Worm (Caenorhabditis elegans) whole organism, L1 larva: ENCODE measurements around the gene F53F8.6.

ENCODE experiments used
- C16A3.4 ChIP-seq: fragments of 150-350 bp; optimal IDR thresholded peaks from 2 replicates; lab custom pipeline; 2014; ENCODE audit warnings: missing biosample characterization, missing genetic modification characterization
- F16B12.6 ChIP-seq: fragments of 150-350 bp; optimal IDR thresholded peaks from 2 replicates; lab custom pipeline; 2014; ENCODE audit warnings: missing biosample characterization, missing genetic modification characterization
- ama-1 ChIP-seq: fragments of 150-350 bp; optimal IDR thresholded peaks from 2 replicates; lab custom pipeline; 2014
- dpl-1 ChIP-seq, 3 experiments: fragments of 150-350 bp in 2 of 3; sonication (generic microtip) in 1 of 3; optimal IDR thresholded peaks; 2 replicates each; lab custom pipeline; 2014 to 2017; ENCODE audit warnings: missing biosample characterization in 3 of 3, missing genetic modification characterization in 3 of 3, missing genetic modification reagents in 3 of 3
- dsc-1 ChIP-seq: sonication (generic microtip); optimal IDR thresholded peaks from 2 replicates; lab custom pipeline; 2016; ENCODE audit warnings: mild to moderate bottlenecking, missing genetic modification characterization, missing compliant biosample characterization
- efl-1 ChIP-seq, 4 experiments: fragments of 150-350 bp; optimal IDR thresholded peaks in 3 of 4; peaks in 1 of 4; 1 replicate in 1 of 4; 2 replicates in 3 of 4; lab custom pipeline; 2014; ENCODE audit warnings: missing biosample characterization in 2 of 4, missing genetic modification characterization in 2 of 4, missing genetic modification reagents in 2 of 4
- efl-3 ChIP-seq: fragments of 200-800 bp; sonication (Bioruptor generic); optimal IDR thresholded peaks from 2 replicates; lab custom pipeline; 2018; ENCODE audit warnings: mild to moderate bottlenecking, missing genetic modification characterization, missing compliant biosample characterization
- egl-13 ChIP-seq: sonication (generic microtip); optimal IDR thresholded peaks from 2 replicates; lab custom pipeline; 2016; ENCODE audit warnings: missing genotype, missing genetic modification reagents, missing genetic modification characterization, missing compliant biosample characterization
- ets-5 ChIP-seq: fragments of 200-800 bp; sonication (Bioruptor generic); IDR thresholded peaks from 2 replicates; pipeline ENCODE4 v1.3.6; 2022; ENCODE audit warnings: missing genetic modification characterization, missing compliant biosample characterization
- fkh-4 ChIP-seq: sonication (generic microtip); optimal IDR thresholded peaks from 2 replicates; lab custom pipeline; 2016; ENCODE audit warnings: missing compliant biosample characterization, missing genetic modification characterization, borderline replicate concordance
- fkh-8 ChIP-seq: sonication (generic microtip); optimal IDR thresholded peaks from 2 replicates; lab custom pipeline; 2016; ENCODE audit warnings: mild to moderate bottlenecking, missing genetic modification characterization, missing compliant biosample characterization
- fos-1 ChIP-seq: fragments of 150-350 bp; optimal IDR thresholded peaks from 2 replicates; lab custom pipeline; 2014; ENCODE audit warnings: missing biosample characterization, missing genetic modification characterization
- hpl-2 ChIP-seq: fragments of 150-350 bp; optimal IDR thresholded peaks from 2 replicates; lab custom pipeline; 2014; ENCODE audit warnings: missing biosample characterization, missing genetic modification reagents, missing genetic modification characterization
- irx-1 ChIP-seq: sonication (generic microtip); optimal IDR thresholded peaks from 2 replicates; lab custom pipeline; 2016; ENCODE audit warnings: missing genetic modification characterization, missing compliant biosample characterization
- isw-1 ChIP-seq: fragments of 200-800 bp; sonication (Bioruptor generic); IDR thresholded peaks from 2 replicates; pipeline ENCODE4 v1.3.6; 2022; ENCODE audit warnings: missing genetic modification characterization, missing compliant biosample characterization
- lin-13 ChIP-seq: fragments of 150-350 bp; optimal IDR thresholded peaks from 2 replicates; lab custom pipeline; 2014; ENCODE audit warnings: missing biosample characterization, missing genetic modification reagents, missing genetic modification characterization
- lin-39 ChIP-seq: fragments of 150-350 bp; optimal IDR thresholded peaks from 2 replicates; lab custom pipeline; 2014; ENCODE audit warnings: missing biosample characterization, missing genetic modification reagents, missing genetic modification characterization
- lsy-2 ChIP-seq, 2 experiments: fragments of 150-350 bp; optimal IDR thresholded peaks; 2 replicates each; lab custom pipeline; 2014; ENCODE audit warnings: missing biosample characterization in 2 of 2, missing genetic modification characterization in 2 of 2
- mdl-1 ChIP-seq, 2 experiments: fragments of 150-350 bp; optimal IDR thresholded peaks; 2 replicates each; lab custom pipeline; 2014 to 2017; ENCODE audit warnings: missing biosample characterization in 2 of 2, missing genetic modification characterization in 2 of 2, inconsistent platforms in 1 of 2
- mep-1 ChIP-seq: fragments of 150-350 bp; optimal IDR thresholded peaks from 2 replicates; lab custom pipeline; 2014; ENCODE audit warnings: missing biosample characterization, missing genetic modification characterization
- nhr-237 ChIP-seq: fragments of 150-350 bp; optimal IDR thresholded peaks from 2 replicates; lab custom pipeline; 2014; ENCODE audit warnings: missing biosample characterization, missing genetic modification characterization
- nhr-71 ChIP-seq: sonication (generic microtip); optimal IDR thresholded peaks from 2 replicates; lab custom pipeline; 2016; ENCODE audit warnings: mild to moderate bottlenecking, missing genetic modification characterization, moderate library complexity, missing compliant biosample characterization
- nhr-77 ChIP-seq: fragments of 150-350 bp; optimal IDR thresholded peaks from 2 replicates; lab custom pipeline; 2014; ENCODE audit warnings: missing biosample characterization, missing genetic modification characterization
- nhr-85 ChIP-seq: sonication (generic microtip); peaks from one replicate; lab custom pipeline; 2016; ENCODE audit warnings: missing genetic modification characterization, inconsistent platforms, missing compliant biosample characterization
- snpc-4 ChIP-seq: fragments of 150-350 bp; optimal IDR thresholded peaks from 2 replicates; lab custom pipeline; 2014; ENCODE audit warnings: missing biosample characterization, missing genetic modification characterization
- snu-23 ChIP-seq: sonication (generic microtip); optimal IDR thresholded peaks from 2 replicates; lab custom pipeline; 2016; ENCODE audit warnings: missing genetic modification characterization, missing compliant biosample characterization
- swsn-7 ChIP-seq: sonication (generic microtip); optimal IDR thresholded peaks from 2 replicates; lab custom pipeline; 2016; ENCODE audit warnings: missing genetic modification characterization, missing compliant biosample characterization
- unc-30 ChIP-seq: sonication (generic microtip); optimal IDR thresholded peaks from 2 replicates; lab custom pipeline; 2017; ENCODE audit warnings: missing biosample characterization, missing genetic modification characterization
- unc-62 ChIP-seq: fragments of 150-350 bp; optimal IDR thresholded peaks from 2 replicates; lab custom pipeline; 2014; ENCODE audit warnings: missing biosample characterization, missing genetic modification reagents, missing genetic modification characterization
- unc-98 ChIP-seq: fragments of 200-800 bp; sonication (Bioruptor generic); IDR thresholded peaks from 2 replicates; pipeline ENCODE4 v1.3.6; 2022; ENCODE audit warnings: missing genetic modification characterization, missing compliant biosample characterization
- xbp-1 ChIP-seq: sonication (generic microtip); optimal IDR thresholded peaks from 2 replicates; lab custom pipeline; 2016; ENCODE audit warnings: missing genetic modification characterization, missing compliant biosample characterization
- zag-1 ChIP-seq: fragments of 150-350 bp; optimal IDR thresholded peaks from 2 replicates; lab custom pipeline; 2014; ENCODE audit warnings: missing biosample characterization, missing genetic modification characterization
- zip-4 ChIP-seq: fragments of 200-800 bp; sonication (Bioruptor generic); optimal IDR thresholded peaks from 2 replicates; lab custom pipeline; 2018; ENCODE audit warnings: mild to moderate bottlenecking, missing genetic modification characterization, moderate library complexity, missing compliant biosample characterization
- ztf-11 ChIP-seq, 2 experiments: sonication (generic microtip); optimal IDR thresholded peaks; 2 replicates each; lab custom pipeline; 2016 to 2017; ENCODE audit warnings: missing genetic modification characterization in 2 of 2, missing biosample characterization in 1 of 2, missing compliant biosample characterization in 1 of 2
- ztf-4 ChIP-seq: fragments of 150-350 bp; optimal IDR thresholded peaks from 2 replicates; lab custom pipeline; 2014; ENCODE audit warnings: missing biosample characterization, missing genetic modification characterization

F53F8.6 gene

ce11 chrV:20670625-20671024 lies 33.4 kb upstream of the F53F8.6 start:
- TF ChIP-seq efl-1 (optimal IDR thresholded peaks at IDR 0.05; lab: Kevin White, UChicago) = no peak
- TF ChIP-seq efl-1 (GFP tag; optimal IDR thresholded peaks at IDR 0.05 in 1 of 2; lab: Kevin White, UChicago) = peak in 1 of 2 experiments; percentile 73
- no peak for TF ChIP-seq irx-1
- TF ChIP-seq, all 84 proteins: peak for 1

DNA sequence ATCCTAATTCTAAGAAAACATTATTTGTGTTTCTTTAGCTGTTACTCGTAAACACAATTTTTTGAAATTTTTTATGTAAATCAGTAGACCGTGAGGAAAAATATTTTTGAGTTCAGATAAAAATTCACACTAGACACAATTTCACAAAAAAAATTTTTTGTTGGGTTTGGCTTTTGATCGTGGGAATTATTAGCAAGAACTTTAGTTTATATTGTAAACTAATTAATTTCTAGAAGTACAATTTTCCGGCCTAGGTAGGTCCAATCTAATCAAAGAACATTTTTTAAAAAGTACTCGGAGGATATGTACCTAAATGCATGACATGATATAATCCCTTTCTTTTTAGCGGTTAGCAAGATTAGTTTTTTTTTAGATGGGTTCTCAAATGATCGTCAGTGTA lies 23.8 kb upstream of the F53F8.6 start:
- TF ChIP-seq snpc-4 (tag; lab: Kevin White, UChicago) (no peak), unc-98 (GFP tag; lab: Robert Waterston, UW) (no peak), egl-13 (tag; lab: Kevin White, UChicago) (no peak), lin-13 (no peak), irx-1 (no peak), isw-1 (GFP tag; lab: Robert Waterston, UW) (no peak), ama-1 (lab: Kevin White, UChicago) (no peak), fkh-8 (tag; lab: Kevin White, UChicago) (peak; percentile 31)

- TF ChIP-seq hpl-2 (GFP tag; lab: Kevin White, UChicago) = no peak
- no peak for TF ChIP-seq unc-30 (tag; lab: Kevin White, UChicago)
- TF ChIP-seq nhr-77 = no peak
- TF ChIP-seq nhr-237 (tag; lab: Kevin White, UChicago) = no peak
- TF ChIP-seq ztf-11 (tag; optimal IDR thresholded peaks at IDR 0.05; lab: Kevin White, UChicago) = no peak
- no peak for TF ChIP-seq unc-62 (GFP tag; lab: Kevin White, UChicago)
- TF ChIP-seq efl-3 (GFP tag; lab: Kevin White, UChicago) = no peak
- TF ChIP-seq lin-39 (tag; lab: Kevin White, UChicago) = no peak
- no peak for TF ChIP-seq swsn-7 (tag; lab: Kevin White, UChicago)
Measured at ce11 chrV:20681120-20681519, 22.9 kb upstream of the F53F8.6 start, which contains the start of gene srsx-35. Gene srsx-35 (plus strand): TSS chrV:20681420.

DNA sequence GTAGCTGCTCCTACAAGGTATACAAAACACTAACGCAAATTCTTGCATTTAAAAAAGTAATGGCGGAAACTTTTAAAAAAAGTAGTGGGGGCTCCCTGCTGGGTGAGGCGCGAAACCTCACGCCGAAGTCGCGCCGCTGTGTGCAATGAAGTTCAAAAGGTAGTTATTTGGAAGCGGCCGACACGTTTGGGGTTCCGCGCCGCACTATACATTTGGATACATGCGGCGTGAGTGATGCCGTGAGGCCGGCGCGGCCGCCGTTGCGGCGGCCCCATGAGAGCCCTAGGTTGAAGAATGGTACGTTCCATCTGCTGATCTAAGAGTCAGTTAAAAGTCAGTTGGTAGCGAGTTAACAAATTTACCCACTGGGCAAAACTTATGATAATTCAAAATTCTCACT lies 22.2 kb upstream of the F53F8.6 start:
- peak; percentile 86 for TF ChIP-seq snpc-4 (tag; lab: Kevin White, UChicago)
- TF ChIP-seq fkh-4 (tag; lab: Kevin White, UChicago) = no peak

DNA sequence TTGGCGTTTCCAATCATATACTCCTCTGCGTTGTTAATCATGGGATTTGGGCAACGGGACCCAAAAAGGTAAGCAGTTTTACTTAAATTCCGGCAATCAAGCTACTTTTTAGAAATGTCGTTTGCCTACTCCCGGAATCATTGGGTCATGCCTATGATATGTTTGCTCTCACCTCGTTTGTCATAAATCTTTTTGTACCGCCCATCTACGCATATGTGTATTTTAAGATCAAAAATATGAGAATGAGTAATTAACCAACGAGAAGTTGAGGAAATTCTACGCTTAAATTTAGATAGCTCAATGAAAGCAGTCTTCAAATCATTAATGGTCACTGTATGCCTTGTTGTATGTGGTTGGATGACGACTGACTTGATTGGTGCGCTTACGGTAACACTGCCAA lies 21.7 kb upstream of the F53F8.6 start:
- TF ChIP-seq nhr-85 (tag; lab: Kevin White, UChicago) (no peak), nhr-237 (tag; lab: Kevin White, UChicago) (no peak), unc-62 (GFP tag; lab: Kevin White, UChicago) (no peak), lin-39 (tag; lab: Kevin White, UChicago) (no peak), C16A3.4 (tag; lab: Kevin White, UChicago) (no peak), F16B12.6 (tag; lab: Kevin White, UChicago) (no peak), xbp-1 (tag; lab: Kevin White, UChicago) (no peak), snu-23 (no peak)
- TF ChIP-seq, all 84 proteins: peak for 0

ce11 chrV:20685383-20685782 lies 18.6 kb upstream of the F53F8.6 start, which contains the start of gene klf-2:
Gene klf-2 (plus strand): TSS chrV:20685683.
- TF ChIP-seq zag-1 (tag; lab: Kevin White, UChicago) (no peak), fos-1 (tag; lab: Kevin White, UChicago) (no peak), zip-4 (no peak), ets-5 (GFP tag; lab: Robert Waterston, UW) (no peak), lsy-2 (tag; optimal IDR thresholded peaks at IDR 0.05; lab: Kevin White, UChicago) (no peak), lin-13 (no peak), mep-1 (no peak), isw-1 (GFP tag; lab: Robert Waterston, UW) (no peak), dsc-1 (tag; lab: Kevin White, UChicago) (no peak), mdl-1 (tag; optimal IDR thresholded peaks at IDR 0.05; lab: Kevin White, UChicago) (no peak), dpl-1 (GFP tag; optimal IDR thresholded peaks at IDR 0.05; lab: Kevin White, UChicago) (no peak), ztf-4 (tag; lab: Kevin White, UChicago) (no peak), nhr-71 (tag; lab: Kevin White, UChicago) (no peak)
